Worm (Caenorhabditis elegans) whole organism, L1 larva: ENCODE measurements around the gene C26F1.1.

ENCODE experiments used
- C16A3.4 ChIP-seq: fragments of 150-350 bp; optimal IDR thresholded peaks from 2 replicates; lab custom pipeline; 2014; ENCODE audit warnings: missing biosample characterization, missing genetic modification characterization
- C34B4.2 ChIP-seq: sonication (generic microtip); optimal IDR thresholded peaks from 2 replicates; lab custom pipeline; 2017; ENCODE audit warnings: mild to moderate bottlenecking, missing genetic modification characterization, missing compliant biosample characterization
- Y116A8C.19 ChIP-seq: sonication (generic microtip); optimal IDR thresholded peaks from 2 replicates; lab custom pipeline; 2016; ENCODE audit warnings: missing compliant biosample characterization, missing genetic modification characterization, borderline replicate concordance
- aha-1 ChIP-seq: fragments of 150-350 bp; optimal IDR thresholded peaks from 2 replicates; lab custom pipeline; 2014; ENCODE audit warnings: missing biosample characterization, missing genetic modification characterization
- aly-2 ChIP-seq: fragments of 150-350 bp; optimal IDR thresholded peaks from 2 replicates; lab custom pipeline; 2014; ENCODE audit warnings: missing biosample characterization, missing genetic modification characterization
- ama-1 ChIP-seq: fragments of 150-350 bp; optimal IDR thresholded peaks from 2 replicates; lab custom pipeline; 2014
- ceh-88 ChIP-seq: fragments of 200-800 bp; sonication (Bioruptor generic); IDR thresholded peaks from 2 replicates; pipeline ENCODE4 v1.3.6; 2022; ENCODE audit warnings: missing genetic modification characterization, missing compliant biosample characterization
- ceh-90 ChIP-seq: sonication (generic microtip); optimal IDR thresholded peaks from 2 replicates; lab custom pipeline; 2016; ENCODE audit warnings: missing genetic modification characterization, missing compliant biosample characterization
- ces-1 ChIP-seq: fragments of 150-350 bp; optimal IDR thresholded peaks from 2 replicates; lab custom pipeline; 2014; ENCODE audit warnings: missing biosample characterization, missing genetic modification reagents, missing genetic modification characterization
- dpl-1 ChIP-seq, 3 experiments: fragments of 150-350 bp in 2 of 3; sonication (generic microtip) in 1 of 3; optimal IDR thresholded peaks; 2 replicates each; lab custom pipeline; 2014 to 2017; ENCODE audit warnings: missing biosample characterization in 3 of 3, missing genetic modification characterization in 3 of 3, missing genetic modification reagents in 3 of 3
- dsc-1 ChIP-seq: sonication (generic microtip); optimal IDR thresholded peaks from 2 replicates; lab custom pipeline; 2016; ENCODE audit warnings: mild to moderate bottlenecking, missing genetic modification characterization, missing compliant biosample characterization
- efl-1 ChIP-seq, 4 experiments: fragments of 150-350 bp; optimal IDR thresholded peaks in 3 of 4; peaks in 1 of 4; 1 replicate in 1 of 4; 2 replicates in 3 of 4; lab custom pipeline; 2014; ENCODE audit warnings: missing biosample characterization in 2 of 4, missing genetic modification characterization in 2 of 4, missing genetic modification reagents in 2 of 4
- elt-2 ChIP-seq: sonication (generic microtip); optimal IDR thresholded peaks from 2 replicates; lab custom pipeline; 2016; ENCODE audit warnings: missing genetic modification characterization, mild to moderate bottlenecking, inconsistent platforms, missing compliant biosample characterization, missing genetic modification reagents
- elt-3 ChIP-seq, 6 experiments: fragments of 150-350 bp in 1 of 6; sonication (generic microtip); optimal IDR thresholded peaks; 2 replicates each; lab custom pipeline; 2017 to 2018; ENCODE audit warnings: missing biosample characterization in 6 of 6, missing genetic modification characterization in 6 of 6, inconsistent platforms in 1 of 6
- fkh-10 ChIP-seq: sonication (generic microtip); optimal IDR thresholded peaks from 2 replicates; lab custom pipeline; 2017; ENCODE audit warnings: missing biosample characterization, missing genetic modification reagents, missing genetic modification characterization
- fos-1 ChIP-seq: fragments of 150-350 bp; optimal IDR thresholded peaks from 2 replicates; lab custom pipeline; 2014; ENCODE audit warnings: missing biosample characterization, missing genetic modification characterization
- hlh-17 ChIP-seq: fragments of 200-800 bp; sonication (Bioruptor generic); optimal IDR thresholded peaks from 2 replicates; lab custom pipeline; 2018; ENCODE audit warnings: missing genetic modification characterization, mild to moderate bottlenecking, missing compliant biosample characterization, moderate library complexity, borderline replicate concordance
- hpl-2 ChIP-seq: fragments of 150-350 bp; optimal IDR thresholded peaks from 2 replicates; lab custom pipeline; 2014; ENCODE audit warnings: missing biosample characterization, missing genetic modification reagents, missing genetic modification characterization
- irx-1 ChIP-seq: sonication (generic microtip); optimal IDR thresholded peaks from 2 replicates; lab custom pipeline; 2016; ENCODE audit warnings: missing genetic modification characterization, missing compliant biosample characterization
- jun-1 ChIP-seq: fragments of 150-350 bp; optimal IDR thresholded peaks from 2 replicates; lab custom pipeline; 2014; ENCODE audit warnings: missing biosample characterization, missing genetic modification reagents, missing genetic modification characterization
- lin-15B ChIP-seq: fragments of 150-350 bp; sonication (generic microtip); optimal IDR thresholded peaks from 3 replicates; lab custom pipeline; 2014; ENCODE audit warnings: missing biosample characterization, missing genetic modification characterization
- lin-35 ChIP-seq, 2 experiments: fragments of 150-350 bp; optimal IDR thresholded peaks; 2 replicates each; lab custom pipeline; 2014; ENCODE audit warnings: missing biosample characterization in 2 of 2, missing genetic modification characterization in 2 of 2, missing genetic modification reagents in 2 of 2
- lin-39 ChIP-seq: fragments of 150-350 bp; optimal IDR thresholded peaks from 2 replicates; lab custom pipeline; 2014; ENCODE audit warnings: missing biosample characterization, missing genetic modification reagents, missing genetic modification characterization
- lir-3 ChIP-seq: sonication (generic microtip); optimal IDR thresholded peaks from 2 replicates; lab custom pipeline; 2016; ENCODE audit warnings: mild to moderate bottlenecking, missing genetic modification characterization, moderate library complexity, missing compliant biosample characterization; ENCODE audit not compliant: poor library complexity
- mdl-1 ChIP-seq, 2 experiments: fragments of 150-350 bp; optimal IDR thresholded peaks; 2 replicates each; lab custom pipeline; 2014 to 2017; ENCODE audit warnings: missing biosample characterization in 2 of 2, missing genetic modification characterization in 2 of 2, inconsistent platforms in 1 of 2
- mep-1 ChIP-seq: fragments of 150-350 bp; optimal IDR thresholded peaks from 2 replicates; lab custom pipeline; 2014; ENCODE audit warnings: missing biosample characterization, missing genetic modification characterization
- nhr-11 ChIP-seq: fragments of 150-350 bp; optimal IDR thresholded peaks from 2 replicates; lab custom pipeline; 2014; ENCODE audit warnings: missing biosample characterization, missing genetic modification characterization
- nhr-20 ChIP-seq: sonication (generic microtip); optimal IDR thresholded peaks from 2 replicates; lab custom pipeline; 2016; ENCODE audit warnings: mild to moderate bottlenecking, missing genetic modification characterization, missing compliant biosample characterization
- nhr-28 ChIP-seq: fragments of 150-350 bp; optimal IDR thresholded peaks from 2 replicates; lab custom pipeline; 2014; ENCODE audit warnings: missing biosample characterization, missing genetic modification characterization
- nhr-47 ChIP-seq: sonication (generic microtip); optimal IDR thresholded peaks from 2 replicates; lab custom pipeline; 2016; ENCODE audit warnings: mild to moderate bottlenecking, missing genetic modification characterization, moderate library complexity, missing compliant biosample characterization
- nhr-90 ChIP-seq: sonication (generic microtip); optimal IDR thresholded peaks from 2 replicates; lab custom pipeline; 2016; ENCODE audit warnings: mild to moderate bottlenecking, missing genetic modification characterization, missing compliant biosample characterization; ENCODE audit not compliant: poor library complexity
- pqm-1 ChIP-seq: sonication (generic microtip); optimal IDR thresholded peaks from 3 replicates; lab custom pipeline; 2017; ENCODE audit warnings: missing biosample characterization, missing genetic modification characterization
- rnt-1 ChIP-seq: sonication (generic microtip); optimal IDR thresholded peaks from 2 replicates; lab custom pipeline; 2016; ENCODE audit warnings: mild to moderate bottlenecking, missing genetic modification characterization, moderate library complexity, missing compliant biosample characterization
- snu-23 ChIP-seq: sonication (generic microtip); optimal IDR thresholded peaks from 2 replicates; lab custom pipeline; 2016; ENCODE audit warnings: missing genetic modification characterization, missing compliant biosample characterization
- sox-4 ChIP-seq: sonication (generic microtip); optimal IDR thresholded peaks from 2 replicates; lab custom pipeline; 2016; ENCODE audit warnings: missing genetic modification characterization, missing compliant biosample characterization
- sptf-1 ChIP-seq: fragments of 150-350 bp; optimal IDR thresholded peaks from 2 replicates; lab custom pipeline; 2014; ENCODE audit warnings: missing biosample characterization, missing genetic modification characterization
- sup-37 ChIP-seq: fragments of 200-800 bp; sonication (Bioruptor generic); optimal IDR thresholded peaks from 2 replicates; lab custom pipeline; 2018; ENCODE audit warnings: mild to moderate bottlenecking, missing genetic modification characterization, missing compliant biosample characterization
- tbx-2 ChIP-seq: sonication (generic microtip); optimal IDR thresholded peaks from 2 replicates; lab custom pipeline; 2016; ENCODE audit warnings: missing genetic modification characterization, missing compliant biosample characterization
- tlp-1 ChIP-seq: fragments of 150-350 bp; optimal IDR thresholded peaks from 2 replicates; lab custom pipeline; 2014; ENCODE audit warnings: missing biosample characterization, missing genetic modification characterization
- unc-130 ChIP-seq: fragments of 150-350 bp; optimal IDR thresholded peaks from 2 replicates; lab custom pipeline; 2017; ENCODE audit warnings: missing biosample characterization, missing genetic modification characterization, inconsistent platforms
- xbp-1 ChIP-seq: sonication (generic microtip); optimal IDR thresholded peaks from 2 replicates; lab custom pipeline; 2016; ENCODE audit warnings: missing genetic modification characterization, missing compliant biosample characterization
- zag-1 ChIP-seq: fragments of 150-350 bp; optimal IDR thresholded peaks from 2 replicates; lab custom pipeline; 2014; ENCODE audit warnings: missing biosample characterization, missing genetic modification characterization
- ztf-11 ChIP-seq, 2 experiments: sonication (generic microtip); optimal IDR thresholded peaks; 2 replicates each; lab custom pipeline; 2016 to 2017; ENCODE audit warnings: missing genetic modification characterization in 2 of 2, missing biosample characterization in 1 of 2, missing compliant biosample characterization in 1 of 2
- ztf-4 ChIP-seq: fragments of 150-350 bp; optimal IDR thresholded peaks from 2 replicates; lab custom pipeline; 2014; ENCODE audit warnings: missing biosample characterization, missing genetic modification characterization

The C26F1.1 gene

ce11 chrV:7747987-7748607 is 37.1 kb upstream of the C26F1.1 start:
- no peak for TF ChIP-seq lin-35 (GFP tag; optimal IDR thresholded peaks at IDR 0.05; lab: Kevin White, UChicago)
- TF ChIP-seq ceh-88 (GFP tag; lab: Robert Waterston, UW), result no peak
- no peak for TF ChIP-seq fos-1
- TF ChIP-seq xbp-1 (tag; lab: Kevin White, UChicago), result no peak
- TF ChIP-seq ama-1, result no peak
- no peak for TF ChIP-seq nhr-90
- TF ChIP-seq pqm-1 (tag; lab: Kevin White, UChicago), result no peak
- no peak for TF ChIP-seq aha-1
- TF ChIP-seq nhr-20 (tag; lab: Kevin White, UChicago), result no peak
- TF ChIP-seq nhr-47 (tag; lab: Kevin White, UChicago), result no peak
- no peak for TF ChIP-seq sup-37
- no peak for TF ChIP-seq lir-3
- TF ChIP-seq C34B4.2 (tag; lab: Kevin White, UChicago), result no peak
- no peak for TF ChIP-seq tlp-1
- TF ChIP-seq sox-4 (tag; lab: Kevin White, UChicago), result no peak

ce11 chrV:7749708-7750107 is 35.5 kb upstream of the C26F1.1 start:
- no peak for TF ChIP-seq ceh-90 (tag; lab: Kevin White, UChicago)
- TF ChIP-seq elt-3 (tag; optimal IDR thresholded peaks at IDR 0.05; lab: Kevin White, UChicago), result no peak
- no peak for TF ChIP-seq ztf-4 (tag; lab: Kevin White, UChicago)

ce11 chrV:7754557-7754956 is 30.7 kb upstream of the C26F1.1 start, which contains the start of gene T05B11.4:
Gene T05B11.4 (minus strand): TSS chrV:7754657.
- TF ChIP-seq irx-1 (tag; lab: Kevin White, UChicago), result no peak
- no peak for TF ChIP-seq nhr-47 (tag; lab: Kevin White, UChicago)
- TF ChIP-seq, all 84 proteins: peak for 0

- no peak for TF ChIP-seq C16A3.4 (tag; lab: Kevin White, UChicago)
- TF ChIP-seq elt-2 (tag; lab: Kevin White, UChicago), result peak; percentile 38
Observed at ce11 chrV:7755991-7756390, 29.2 kb upstream of the C26F1.1 start.

- TF ChIP-seq Y116A8C.19 (tag; lab: Kevin White, UChicago) (no peak), unc-130 (tag; lab: Kevin White, UChicago) (peak; percentile 44), C34B4.2 (tag; lab: Kevin White, UChicago) (no peak), ztf-4 (tag; lab: Kevin White, UChicago) (no peak), mdl-1 (tag; optimal IDR thresholded peaks at IDR 0.05; lab: Kevin White, UChicago) (peak in 1 of 2 experiments; percentile 73), snu-23 (peak; percentile 89), elt-2 (tag; lab: Kevin White, UChicago) (no peak), sup-37 (no peak), lin-39 (no peak), aly-2 (tag; lab: Kevin White, UChicago) (no peak), pqm-1 (tag; lab: Kevin White, UChicago) (no peak), aha-1 (no peak), mep-1 (tag; lab: Kevin White, UChicago) (peak; percentile 72), rnt-1 (tag; lab: Kevin White, UChicago) (peak; percentile 61), ztf-11 (tag; optimal IDR thresholded peaks at IDR 0.05; lab: Kevin White, UChicago) (no peak), jun-1 (no peak), tbx-2 (tag; lab: Kevin White, UChicago) (peak; percentile 56), efl-1 (optimal IDR thresholded peaks at IDR 0.05; lab: Kevin White, UChicago) (peak; percentile 49 to 61), efl-1 (GFP tag; optimal IDR thresholded peaks at IDR 0.05 in 1 of 2; lab: Kevin White, UChicago) (peak; percentile 34 to 93), dpl-1 (GFP tag; optimal IDR thresholded peaks at IDR 0.05; lab: Kevin White, UChicago) (peak; percentile 31 to 59 (median 53)), sptf-1 (tag; lab: Kevin White, UChicago) (no peak), zag-1 (tag; lab: Kevin White, UChicago) (peak; percentile 13), ces-1 (no peak), fkh-10 (GFP tag; lab: Kevin White, UChicago) (peak; percentile 24), tlp-1 (no peak), nhr-11 (tag; lab: Kevin White, UChicago) (no peak), elt-3 (tag; optimal IDR thresholded peaks at IDR 0.05; lab: Kevin White, UChicago) (peak in 3 of 6 experiments; percentile 7 to 61 (median 26)), dsc-1 (no peak), nhr-28 (tag; lab: Kevin White, UChicago) (no peak), lin-15B (no peak), hlh-17 (GFP tag; lab: Kevin White, UChicago) (no peak), hpl-2 (GFP tag; lab: Kevin White, UChicago) (no peak)
Observed at ce11 chrV:7759270-7759669, 25.9 kb upstream of the C26F1.1 start.
